Fruit fly (Drosophila melanogaster): ENCODE data around the gene mex1.

Gene mex1

dm6 chr3L:15565829-15566433 is 46.5 kb upstream of the mex1 start, which contains the start of gene dop (continued):
- TF ChIP-seq HmgD (GFP tag; optimal IDR thresholded peaks at IDR 0.05) (peak; percentile 55), mirr (GFP tag; optimal IDR thresholded peaks at IDR 0.05) (no peak), dmrt11E (tag; optimal IDR thresholded peaks at IDR 0.05) (no peak), row (GFP tag; IDR thresholded peaks at IDR 0.05) (peak; percentile 58; the same call in 2 of the 3 replicates), CG4328 (GFP tag; optimal IDR thresholded peaks at IDR 0.05) (no peak), emc (GFP tag; optimal IDR thresholded peaks at IDR 0.05) (no peak), CG10321 (GFP tag; IDR thresholded peaks at IDR 0.05) (no peak), grau (tag; optimal IDR thresholded peaks at IDR 0.05) (peak; percentile 2), CG7928 (GFP tag; optimal IDR thresholded peaks at IDR 0.05) (no peak), CG5953 (GFP tag; IDR thresholded peaks at IDR 0.05) (no peak), BtbVII (GFP tag; optimal IDR thresholded peaks at IDR 0.05) (no peak), D19A (tag; optimal IDR thresholded peaks at IDR 0.05) (no peak), Sox100B (GFP tag; optimal IDR thresholded peaks at IDR 0.05) (no peak), trh (GFP tag; optimal IDR thresholded peaks at IDR 0.05) (no peak), CG7271 (tag; optimal IDR thresholded peaks at IDR 0.05) (no peak), Ssrp (tag; optimal IDR thresholded peaks at IDR 0.05) (no peak), CG3995 (GFP tag; optimal IDR thresholded peaks at IDR 0.05) (peak; percentile 82), Hand (GFP tag; optimal IDR thresholded peaks at IDR 0.05) (no peak), dati (GFP tag; IDR thresholded peaks at IDR 0.05) (no peak), CG4424 (GFP tag; optimal IDR thresholded peaks at IDR 0.05) (no peak), ATbp (GFP tag; optimal IDR thresholded peaks at IDR 0.05) (no peak), salm (tag; optimal IDR thresholded peaks at IDR 0.05) (no peak), CG4854 (GFP tag; optimal IDR thresholded peaks at IDR 0.05) (no peak), Dip3 (GFP tag; optimal IDR thresholded peaks at IDR 0.05) (no peak), cg (GFP tag; optimal IDR thresholded peaks at IDR 0.05) (peak; percentile 97), CG18599 (GFP tag; optimal IDR thresholded peaks at IDR 0.05) (no peak), Sin3A (optimal IDR thresholded peaks at IDR 0.05) (peak; percentile 55), Sry-δ (GFP tag; optimal IDR thresholded peaks at IDR 0.05) (peak; percentile 95), CG11085 (GFP tag; IDR thresholded peaks at IDR 0.05) (no peak), HmgZ (tag; optimal IDR thresholded peaks at IDR 0.05) (peak; percentile 15), cas (GFP tag; IDR thresholded peaks at IDR 0.05) (no peak), CG2120 (GFP tag; optimal IDR thresholded peaks at IDR 0.05) (peak; percentile 35), CG31224 (GFP tag; IDR thresholded peaks at IDR 0.05) (no peak), Atf6 (GFP tag; IDR thresholded peaks at IDR 0.05) (peak; percentile 11; the same call in 1 of the 2 replicates), E2f2 (GFP tag; IDR thresholded peaks at IDR 0.05) (peak; percentile 88), unc-4 (GFP tag; IDR thresholded peaks at IDR 0.05; ENCODE audit: partially characterized antibody) (peak; percentile 70), Trl (optimal IDR thresholded peaks at IDR 0.05) (no peak), Trl (GFP tag; optimal IDR thresholded peaks at IDR 0.05) (peak; percentile 15), sqz (GFP tag; optimal IDR thresholded peaks at IDR 0.05) (no peak), zf30C (GFP tag; optimal IDR thresholded peaks at IDR 0.05) (no peak), CG32532 (GFP tag; IDR thresholded peaks at IDR 0.05) (peak; percentile 49; the same call in 1 of the 2 replicates), dm (GFP tag; optimal IDR thresholded peaks at IDR 0.05) (no peak), H15 (GFP tag; IDR thresholded peaks at IDR 0.05) (no peak), CG10462 (GFP tag; optimal IDR thresholded peaks at IDR 0.05) (no peak), org-1 (GFP tag; optimal IDR thresholded peaks at IDR 0.05) (no peak), Med (GFP tag) (peak; percentile 89), CG3838 (GFP tag; optimal IDR thresholded peaks at IDR 0.05) (no peak), pita (GFP tag; optimal IDR thresholded peaks at IDR 0.05) (no peak), hb (GFP tag; IDR thresholded peaks at IDR 0.05; ENCODE audit: partially characterized antibody) (no peak), sug (tag; optimal IDR thresholded peaks at IDR 0.05) (no peak), NC2α (GFP tag; optimal IDR thresholded peaks at IDR 0.05) (no peak), jumu (GFP tag; optimal IDR thresholded peaks at IDR 0.05) (peak; percentile 26)

Measured in whole organism, embryonic.